Fruit fly (Drosophila melanogaster): ENCODE measurements around the gene hoe1.
A peak's percentile ranks its signal among the peaks of the same experiment; 100 is the strongest.

Gene hoe1

dm6 chr2L:4955094-4955823, 23.1 kb upstream of the hoe1 start, which contains the start of the genes Jon25Bi and Marcal1 (continued):
- TF ChIP-seq YL-1 (GFP tag; optimal IDR thresholded peaks at IDR 0.05) (peak; percentile 4), CG9797 (GFP tag; optimal IDR thresholded peaks at IDR 0.05) (peak; percentile 43), gsb-n (tag; optimal IDR thresholded peaks at IDR 0.05) (no peak), grn (GFP tag; optimal IDR thresholded peaks at IDR 0.05) (peak; percentile 44), kah (GFP tag; optimal IDR thresholded peaks at IDR 0.05) (peak; percentile 50), CG6854 (GFP tag; optimal IDR thresholded peaks at IDR 0.05) (no peak), pan (optimal IDR thresholded peaks at IDR 0.05) (no peak), pan (GFP tag; optimal IDR thresholded peaks at IDR 0.05 in 1 of 2, IDR thresholded peaks at IDR 0.05 in 1 of 2) (no peak), gfzf (GFP tag; optimal IDR thresholded peaks at IDR 0.05) (peak; percentile 36), scrt (GFP tag; optimal IDR thresholded peaks at IDR 0.05) (peak; percentile 75), Dref (GFP tag; IDR thresholded peaks at IDR 0.05) (no peak), CG34224 (GFP tag; IDR thresholded peaks at IDR 0.05; ENCODE audit: partially characterized antibody) (0 out of 3 replicates have a peak, but pooled peaks have one; percentile 26), chinmo (GFP tag; IDR thresholded peaks at IDR 0.05; ENCODE audit: partially characterized antibody) (0 out of 4 replicates have a peak, but pooled peaks have one; percentile 35), crp (GFP tag; optimal IDR thresholded peaks at IDR 0.05) (peak in 1 of 2 experiments; percentile 65), HLHmδ (GFP tag; optimal IDR thresholded peaks at IDR 0.05) (no peak)

DNA sequence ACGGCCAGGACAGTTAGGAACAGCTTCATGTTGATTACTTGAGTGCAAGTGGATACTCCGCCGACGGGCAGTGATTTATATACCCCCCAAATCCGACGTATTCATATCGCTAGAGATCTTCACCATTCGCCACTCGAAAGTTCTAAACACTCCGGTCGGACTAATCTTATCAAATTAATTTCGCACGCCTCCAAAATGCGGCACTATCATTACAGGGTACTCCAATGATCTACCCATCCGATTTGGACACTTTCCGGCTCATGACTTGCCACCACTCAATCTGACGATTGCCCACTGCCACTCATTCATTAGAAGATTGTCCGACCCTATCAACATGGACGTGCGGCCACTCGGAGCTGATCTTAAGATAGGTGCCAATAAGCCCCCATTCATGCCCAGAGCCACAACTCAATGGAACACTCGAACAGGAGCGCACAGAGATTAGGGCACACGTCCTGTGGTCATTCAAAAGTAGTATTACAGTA, 20.9 kb upstream of the hoe1 start, which contains the start of gene Jon25Bii:
Gene Jon25Bii, minus strand, starts transcription at position 51 of the 485 bp plus-strand sequence.
- TF ChIP-seq CG14710 (tag; optimal IDR thresholded peaks at IDR 0.05): no peak
- TF ChIP-seq CG5245 (GFP tag; optimal IDR thresholded peaks at IDR 0.05): no peak
- no peak for TF ChIP-seq Bgb (GFP tag; IDR thresholded peaks at IDR 0.05; ENCODE audit: partially characterized antibody)
- no peak for TF ChIP-seq CG17612 (GFP tag; IDR thresholded peaks at IDR 0.05)
- TF ChIP-seq D19B (GFP tag; optimal IDR thresholded peaks at IDR 0.05): peak; percentile 41
- peak; percentile 70 for TF ChIP-seq sug (tag; optimal IDR thresholded peaks at IDR 0.05)
- peak; percentile 92 for TF ChIP-seq exex (tag; optimal IDR thresholded peaks at IDR 0.05)
- peak; percentile 77 for TF ChIP-seq Hey (tag; optimal IDR thresholded peaks at IDR 0.05)
- TF ChIP-seq HmgZ (tag; optimal IDR thresholded peaks at IDR 0.05): no peak
- TF ChIP-seq Taf1 (GFP tag; IDR thresholded peaks at IDR 0.05): no peak
- no peak for TF ChIP-seq CG2129 (GFP tag; IDR thresholded peaks at IDR 0.05; ENCODE audit: partially characterized antibody)
- peak; percentile 37; the same call in 1 of the 2 replicates for TF ChIP-seq GATAe (GFP tag; conservative IDR thresholded peaks at IDR 0.05)
- peak; percentile 8; the same call in 1 of the 3 replicates for TF ChIP-seq CG6175 (GFP tag; IDR thresholded peaks at IDR 0.05)
- no peak for TF ChIP-seq corto (GFP tag; optimal IDR thresholded peaks at IDR 0.05)
- TF ChIP-seq Nf-YC (tag; optimal IDR thresholded peaks at IDR 0.05): no peak
- TF ChIP-seq mirr (GFP tag; optimal IDR thresholded peaks at IDR 0.05): peak; percentile 80
- TF ChIP-seq grn (GFP tag; optimal IDR thresholded peaks at IDR 0.05): peak; percentile 84
- TF ChIP-seq vnd (GFP tag; IDR thresholded peaks at IDR 0.05; ENCODE audit: partially characterized antibody): peak; percentile 36; the same call in 1 of the 3 replicates
- no peak for TF ChIP-seq CG1647 (GFP tag; optimal IDR thresholded peaks at IDR 0.05)
- no peak for TF ChIP-seq hkb (optimal IDR thresholded peaks at IDR 0.05)
- TF ChIP-seq hkb (GFP tag; IDR thresholded peaks at IDR 0.05): no peak
- no peak for TF ChIP-seq HLH3B (GFP tag; IDR thresholded peaks at IDR 0.05)
- TF ChIP-seq CG33213 (GFP tag; optimal IDR thresholded peaks at IDR 0.05): no peak
- TF ChIP-seq CG10209 (GFP tag; optimal IDR thresholded peaks at IDR 0.05): no peak
- TF ChIP-seq cwo (GFP tag; optimal IDR thresholded peaks at IDR 0.05): peak; percentile 9
- TF ChIP-seq CG9876 (GFP tag; optimal IDR thresholded peaks at IDR 0.05): no peak

All from whole organism, embryonic.